Worm (Caenorhabditis elegans) whole organism, L4 larva: ENCODE measurements around the gene srlf-15.

ENCODE experiments used
- D1046.2 ChIP-seq: fragments of 200-800 bp; sonication (Bioruptor generic); IDR thresholded peaks from 2 replicates; pipeline ENCODE4 v1.3.6; 2022; ENCODE audit warnings: missing genetic modification characterization, missing compliant biosample characterization
- R02D3.7 ChIP-seq: fragments of 150-350 bp; sonication (generic microtip); optimal IDR thresholded peaks from 3 replicates; lab custom pipeline; 2014; ENCODE audit warnings: missing biosample characterization, missing genetic modification characterization
- T20F7.1 ChIP-seq: fragments of 200-800 bp; sonication (Bioruptor generic); optimal IDR thresholded peaks from 2 replicates; lab custom pipeline; 2018; ENCODE audit warnings: mild to moderate bottlenecking, missing genetic modification characterization, missing compliant biosample characterization
- aha-1 ChIP-seq: fragments of 150-350 bp; peaks from one replicate; lab custom pipeline; 2014; ENCODE audit warnings: missing biosample characterization, missing genetic modification characterization
- ama-1 ChIP-seq: fragments of 150-350 bp; optimal IDR thresholded peaks from 2 replicates; lab custom pipeline; 2014; ENCODE audit warnings: inconsistent platforms, mixed read lengths
- arid-1 ChIP-seq: fragments of 200-800 bp; sonication (Bioruptor generic); conservative IDR thresholded peaks from 2 replicates; pipeline ENCODE4 v1.3.6; 2022; ENCODE audit warnings: missing genetic modification reagents, missing genetic modification characterization, missing compliant biosample characterization
- ceh-82 ChIP-seq: sonication (generic microtip); optimal IDR thresholded peaks from 2 replicates; lab custom pipeline; 2017; ENCODE audit warnings: missing biosample characterization, missing genetic modification characterization
- ctbp-1 ChIP-seq: fragments of 200-800 bp; sonication (Bioruptor generic); IDR thresholded peaks from 2 replicates; pipeline ENCODE4 v1.3.6; 2022; ENCODE audit warnings: missing genetic modification reagents, missing genetic modification characterization, missing compliant biosample characterization
- daf-16 ChIP-seq, 3 experiments: sonication (generic microtip); optimal IDR thresholded peaks; 2 replicates each; lab custom pipeline; 2016 to 2017; ENCODE audit warnings: missing genetic modification characterization in 3 of 3, missing genetic modification reagents in 3 of 3, mild to moderate bottlenecking in 2 of 3, missing compliant biosample characterization in 2 of 3, missing biosample characterization in 1 of 3, moderate library complexity in 1 of 3
- daf-8 ChIP-seq: fragments of 200-800 bp; sonication (Bioruptor generic); IDR thresholded peaks from 2 replicates; pipeline ENCODE4 v1.3.6; 2022; ENCODE audit warnings: missing genetic modification characterization, missing compliant biosample characterization
- dve-1 ChIP-seq: sonication (generic microtip); optimal IDR thresholded peaks from 2 replicates; lab custom pipeline; 2017; ENCODE audit warnings: antibody characterized with exemption, mild to moderate bottlenecking, missing genetic modification characterization, missing compliant biosample characterization; ENCODE audit not compliant: insufficient read depth
- egl-27 ChIP-seq: sonication (generic microtip); optimal IDR thresholded peaks from 3 replicates; lab custom pipeline; 2017; ENCODE audit warnings: missing biosample characterization, missing genetic modification reagents, missing genetic modification characterization
- egl-43 ChIP-seq: fragments of 200-800 bp; sonication (Bioruptor generic); IDR thresholded peaks from 2 replicates; pipeline ENCODE4 v1.3.6; 2022; ENCODE audit warnings: missing genetic modification reagents, missing genetic modification characterization, missing compliant biosample characterization
- fkh-10 ChIP-seq: fragments of 150-350 bp; optimal IDR thresholded peaks from 2 replicates; lab custom pipeline; 2014; ENCODE audit warnings: missing biosample characterization, missing genetic modification reagents, missing genetic modification characterization
- gei-8 ChIP-seq: fragments of 200-800 bp; sonication (Bioruptor generic); optimal IDR thresholded peaks from 2 replicates; lab custom pipeline; 2018; ENCODE audit warnings: mild to moderate bottlenecking, missing genetic modification characterization, missing compliant biosample characterization
- hmg-1.1 ChIP-seq: fragments of 200-800 bp; sonication (Bioruptor generic); IDR thresholded peaks from 2 replicates; pipeline ENCODE4 v1.3.6; 2022; ENCODE audit warnings: missing genetic modification reagents, missing genetic modification characterization, missing compliant biosample characterization
- lim-7 ChIP-seq: fragments of 200-800 bp; sonication (Bioruptor generic); IDR thresholded peaks from 2 replicates; pipeline ENCODE4 v1.3.6; 2022; ENCODE audit warnings: missing genetic modification characterization, missing compliant biosample characterization
- lin-15B ChIP-seq: fragments of 150-350 bp; sonication (generic microtip); optimal IDR thresholded peaks from 3 replicates; lab custom pipeline; 2014; ENCODE audit warnings: missing biosample characterization, missing genetic modification characterization
- mes-2 ChIP-seq: sonication (generic microtip); optimal IDR thresholded peaks from 2 replicates; lab custom pipeline; 2016; ENCODE audit warnings: missing genotype, mild to moderate bottlenecking, missing genetic modification characterization, missing compliant biosample characterization; ENCODE audit not compliant: poor library complexity, severe bottlenecking
- nhr-11 ChIP-seq: fragments of 150-350 bp; optimal IDR thresholded peaks from 2 replicates; lab custom pipeline; 2014; ENCODE audit warnings: missing biosample characterization, missing genetic modification characterization
- nhr-28 ChIP-seq: fragments of 150-350 bp; optimal IDR thresholded peaks from 2 replicates; lab custom pipeline; 2014; ENCODE audit warnings: missing biosample characterization, missing genetic modification characterization
- nhr-41 ChIP-seq: fragments of 200-800 bp; sonication (Bioruptor generic); IDR thresholded peaks from 2 replicates; pipeline ENCODE4 v1.3.6; 2022; ENCODE audit warnings: missing genetic modification reagents, missing genetic modification characterization, missing compliant biosample characterization
- nhr-48 ChIP-seq: sonication (generic microtip); optimal IDR thresholded peaks from 2 replicates; lab custom pipeline; 2016; ENCODE audit warnings: mild to moderate bottlenecking, missing genetic modification characterization, missing compliant biosample characterization
- saeg-2 ChIP-seq: fragments of 200-800 bp; sonication (Bioruptor generic); IDR thresholded peaks from 2 replicates; pipeline ENCODE4 v1.3.6; 2022; ENCODE audit warnings: missing genetic modification reagents, missing genetic modification characterization, missing compliant biosample characterization
- set-16 ChIP-seq: fragments of 200-800 bp; sonication (Bioruptor generic); IDR thresholded peaks from 2 replicates; pipeline ENCODE4 v1.3.6; 2022; ENCODE audit warnings: missing genetic modification reagents, missing genetic modification characterization, missing compliant biosample characterization
- snpc-1.2 ChIP-seq: fragments of 200-800 bp; sonication (Bioruptor generic); IDR thresholded peaks from 2 replicates; pipeline ENCODE4 v1.3.6; 2022; ENCODE audit warnings: missing genetic modification reagents, missing genetic modification characterization, missing compliant biosample characterization
- tra-1 ChIP-seq: fragments of 200-800 bp; sonication (Bioruptor generic); IDR thresholded peaks from 2 replicates; pipeline ENCODE4 v1.3.6; 2022; ENCODE audit warnings: missing genetic modification reagents, missing genetic modification characterization, missing compliant biosample characterization
- unc-62 ChIP-seq, 3 experiments: fragments of 150-350 bp in 1 of 3; sonication (generic microtip); optimal IDR thresholded peaks in 2 of 3; peaks in 1 of 3; 1 replicate in 1 of 3; 2 replicates in 2 of 3; lab custom pipeline; 2014 to 2017; ENCODE audit warnings: missing biosample characterization in 3 of 3, missing genetic modification characterization in 3 of 3, missing genetic modification reagents in 3 of 3, missing genotype in 1 of 3
- ztf-7 ChIP-seq: fragments of 150-350 bp; optimal IDR thresholded peaks from 2 replicates; lab custom pipeline; 2014; ENCODE audit warnings: missing biosample characterization, missing genetic modification characterization

srlf-15 gene

DNA sequence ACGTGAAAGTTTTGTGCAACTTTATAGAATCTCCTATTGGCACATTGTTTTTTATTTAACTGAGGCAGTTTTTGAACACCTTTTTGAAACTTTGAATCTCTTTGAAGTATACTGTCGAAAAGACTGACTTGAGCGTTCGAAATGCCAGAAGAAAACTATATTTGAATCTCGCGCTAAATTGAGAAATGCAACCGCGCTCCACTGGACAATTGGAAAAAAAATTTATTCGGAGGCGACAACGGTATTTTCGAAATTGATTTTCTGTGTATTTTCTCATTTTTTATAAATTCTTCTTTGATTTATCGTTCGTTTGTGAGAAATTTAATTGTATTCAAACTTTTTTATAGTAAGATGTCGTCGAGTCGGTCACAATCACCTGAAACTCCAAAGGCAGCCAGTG lies 13.9 kb upstream of the srlf-15 start, which contains the start of gene let-858 (continued):
- TF ChIP-seq fkh-10 (GFP tag; lab: Kevin White, UChicago) = no peak
- no peak for TF ChIP-seq nhr-11
- TF ChIP-seq R02D3.7 = no peak
- peak; percentile 11 for TF ChIP-seq nhr-28
- TF ChIP-seq ama-1 (lab: Kevin White, UChicago) = no peak
- TF ChIP-seq lim-7 (GFP tag; lab: Robert Waterston, UW) = no peak
- no peak for TF ChIP-seq ctbp-1 (GFP tag; lab: Robert Waterston, UW)
- no peak for TF ChIP-seq D1046.2
- TF ChIP-seq hmg-1.1 (GFP tag; lab: Robert Waterston, UW) = 0 out of 2 replicates have a peak, but pooled peaks have one; percentile 19
- no peak for TF ChIP-seq T20F7.1 (GFP tag; lab: Kevin White, UChicago)
- TF ChIP-seq ztf-7 (tag; lab: Kevin White, UChicago) = no peak
- peak; percentile 69 for TF ChIP-seq mes-2
- peak; percentile 6 for TF ChIP-seq dve-1
- TF ChIP-seq egl-43 (GFP tag; lab: Robert Waterston, UW) = no peak
- no peak for TF ChIP-seq arid-1 (GFP tag; lab: Robert Waterston, UW)
- TF ChIP-seq gei-8 (GFP tag; lab: Kevin White, UChicago) = no peak
- TF ChIP-seq lin-15B (tag; lab: Kevin White, UChicago) = no peak
- no peak for TF ChIP-seq tra-1 (GFP tag; lab: Robert Waterston, UW)
- no peak for TF ChIP-seq nhr-41 (GFP tag; lab: Robert Waterston, UW)
- no peak for TF ChIP-seq daf-8 (GFP tag; lab: Robert Waterston, UW)
- TF ChIP-seq egl-27 (tag; lab: Kevin White, UChicago) = no peak

DNA sequence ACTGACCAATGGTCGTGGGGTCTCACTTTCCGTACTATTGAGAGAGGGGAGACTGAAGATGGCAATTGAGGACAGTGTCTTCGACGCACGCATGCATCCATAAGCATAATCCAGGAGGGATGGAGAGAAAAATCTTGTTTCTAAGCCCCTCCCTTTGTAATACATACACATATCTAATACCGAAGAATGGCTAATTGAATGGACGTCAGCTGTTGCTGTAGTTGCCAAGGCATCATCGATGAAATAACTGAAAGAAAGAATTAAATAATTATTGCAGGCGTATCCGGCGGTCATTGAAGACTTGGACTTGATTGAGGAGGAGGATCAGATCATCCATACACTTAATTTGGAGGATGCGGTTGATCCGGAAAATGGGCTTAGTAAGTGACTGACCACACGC lies 10.3 kb upstream of the srlf-15 start, which contains the start of gene F33A8.7:
Gene F33A8.7, minus strand, starts transcription at position 101 of the 400 bp plus-strand sequence.
- peak; percentile 5 for TF ChIP-seq aha-1 (tag; lab: Kevin White, UChicago)
- no peak for TF ChIP-seq lim-7 (GFP tag; lab: Robert Waterston, UW)
- TF ChIP-seq snpc-1.2 (GFP tag; lab: Robert Waterston, UW) = no peak
- peak; percentile 25 for TF ChIP-seq nhr-48

DNA sequence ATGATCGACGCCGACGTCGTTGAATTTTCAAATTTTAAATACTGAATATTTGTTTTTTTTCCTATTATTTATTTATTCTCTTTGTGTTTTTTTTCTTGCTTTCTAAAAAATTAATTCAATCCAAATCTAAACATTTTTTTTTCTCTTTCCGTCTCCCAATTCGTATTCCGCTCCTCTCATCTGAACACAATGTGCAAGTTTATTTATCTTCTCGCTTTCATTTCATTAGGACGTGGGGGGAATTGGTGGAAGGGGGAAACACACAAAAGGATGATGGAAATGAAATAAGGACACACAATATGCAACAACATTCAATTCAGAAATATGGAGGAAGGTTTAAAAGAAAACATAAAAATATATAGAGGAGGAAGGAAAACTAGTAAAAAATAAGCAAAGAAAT lies 8.1 kb upstream of the srlf-15 start:
- no peak for TF ChIP-seq saeg-2 (GFP tag; lab: Robert Waterston, UW)
- TF ChIP-seq hmg-1.1 (GFP tag; lab: Robert Waterston, UW) = no peak
- TF ChIP-seq unc-62 (GFP tag; optimal IDR thresholded peaks at IDR 0.05 in 1 of 2; lab: Kevin White, UChicago) = peak in 1 of 2 experiments; percentile 43
- TF ChIP-seq unc-62 (tag; optimal IDR thresholded peaks at IDR 0.05; lab: Kevin White, UChicago) = no peak
- peak; percentile 71 for TF ChIP-seq aha-1 (tag; lab: Kevin White, UChicago)
- no peak for TF ChIP-seq lim-7 (GFP tag; lab: Robert Waterston, UW)
- no peak for TF ChIP-seq gei-8 (GFP tag; lab: Kevin White, UChicago)
- no peak for TF ChIP-seq snpc-1.2 (GFP tag; lab: Robert Waterston, UW)
- TF ChIP-seq, all 104 proteins: peak for 2

DNA sequence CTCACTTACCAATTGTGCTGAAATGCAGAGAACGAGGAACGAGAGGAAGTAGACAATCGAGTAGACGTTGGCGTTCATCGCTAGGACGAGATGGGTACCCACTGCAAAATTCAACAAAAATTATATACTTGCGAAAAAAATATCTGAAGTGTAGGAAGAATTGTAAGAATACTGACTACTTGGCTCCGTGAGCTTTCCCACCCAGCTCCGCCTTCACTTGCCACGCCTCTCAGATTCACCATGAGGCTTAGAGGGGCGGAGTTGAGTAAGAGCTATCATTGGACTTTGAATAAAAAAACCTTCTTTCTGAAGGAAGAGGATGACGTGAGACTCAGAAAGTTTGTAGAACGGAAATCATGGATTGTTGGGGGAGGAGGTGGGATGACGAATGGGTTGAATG lies 5.6 kb upstream of the srlf-15 start, which contains the start of gene nlp-18:
Gene nlp-18, minus strand, starts transcription at position 101 of the 400 bp plus-strand sequence.
- TF ChIP-seq aha-1 (tag; lab: Kevin White, UChicago) (peak; percentile 25), ceh-82 (tag; lab: Kevin White, UChicago) (no peak)

DNA sequence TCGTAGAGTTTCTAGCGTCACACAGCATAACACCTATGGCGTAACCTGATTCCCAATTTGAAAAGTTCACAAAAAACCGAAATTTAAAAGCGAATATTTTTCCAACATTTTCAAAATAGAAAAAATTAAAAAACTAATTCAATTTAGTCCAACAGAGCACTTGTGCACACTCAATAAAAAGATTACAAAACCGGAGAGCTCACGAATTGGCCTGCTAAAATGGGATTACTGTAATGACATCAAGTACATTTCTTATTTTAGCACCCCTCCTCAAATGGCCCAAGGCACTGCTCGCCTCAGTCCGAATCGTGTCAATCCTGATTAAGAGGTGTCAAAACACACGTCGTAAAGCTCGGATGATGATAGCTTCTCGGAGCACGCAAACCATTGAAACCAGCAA lies 3.1 kb upstream of the srlf-15 start:
- TF ChIP-seq ama-1 (lab: Kevin White, UChicago) (no peak), unc-62 (GFP tag; optimal IDR thresholded peaks at IDR 0.05 in 1 of 2; lab: Kevin White, UChicago) (peak in 1 of 2 experiments; percentile 65), unc-62 (tag; optimal IDR thresholded peaks at IDR 0.05; lab: Kevin White, UChicago) (no peak)

DNA sequence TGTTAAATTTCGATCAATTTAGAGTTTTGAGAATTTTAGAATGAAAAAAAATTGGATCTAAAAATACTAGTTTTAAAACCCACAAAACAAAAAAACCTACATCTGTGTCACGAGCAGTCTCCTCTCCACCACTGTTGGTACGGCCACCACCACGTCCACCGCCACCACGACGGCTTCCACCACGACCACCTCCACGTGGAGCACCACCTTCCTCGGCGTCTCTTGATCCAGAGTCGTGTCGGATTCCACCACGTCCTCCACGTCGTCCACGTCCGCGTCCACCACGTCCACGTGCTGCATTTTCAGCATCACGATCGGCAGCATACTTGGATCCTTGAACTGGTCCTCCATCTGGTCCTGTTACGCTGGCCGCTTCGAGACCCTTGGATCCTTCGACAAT lies 4.3 kb downstream of the srlf-15 start:
- no peak for TF ChIP-seq daf-16 (GFP tag; optimal IDR thresholded peaks at IDR 0.05; lab: Kevin White, UChicago)
- TF ChIP-seq daf-16 (tag; optimal IDR thresholded peaks at IDR 0.05; lab: Kevin White, UChicago) = no peak
- peak; percentile 83 for TF ChIP-seq set-16 (GFP tag; lab: Robert Waterston, UW)
